Fruit fly (Drosophila melanogaster) whole organism, embryonic: ENCODE data around the gene CG15528.

Source experiments
- Ada2b ChIP-seq: fragments of 200-800 bp; sonication (Bioruptor generic); IDR thresholded peaks from 2 replicates; pipeline ENCODE4 v1.3.6; 2022; ENCODE audit warnings: missing biosample characterization, missing genetic modification characterization
- Adf1 ChIP-seq: fragments of 200-800 bp; sonication (Bioruptor generic); IDR thresholded peaks from 2 replicates; pipeline ENCODE4 v1.3.6; 2022; ENCODE audit warnings: missing biosample characterization, missing genetic modification characterization
- Asciz ChIP-seq: fragments of 200-800 bp; sonication (Bioruptor generic); optimal IDR thresholded peaks from 2 replicates; lab custom pipeline; 2017; ENCODE audit warnings: missing biosample characterization, mild to moderate bottlenecking, missing genetic modification characterization, missing genetic modification reagents
- Blimp-1 ChIP-seq: fragments of 200-800 bp; sonication (Bioruptor generic); optimal IDR thresholded peaks from 3 replicates; lab custom pipeline; 2018; ENCODE audit warnings: missing biosample characterization, missing genetic modification characterization, mild to moderate bottlenecking, moderate library complexity, missing genetic modification reagents
- BtbVII ChIP-seq: fragments of 200-800 bp; sonication (Bioruptor generic); optimal IDR thresholded peaks from 3 replicates; lab custom pipeline; 2017; ENCODE audit warnings: missing biosample characterization, mild to moderate bottlenecking, missing genetic modification characterization
- Bteb2 ChIP-seq: fragments of 200-800 bp; sonication (Bioruptor generic); optimal IDR thresholded peaks from 2 replicates; lab custom pipeline; 2016; ENCODE audit warnings: missing biosample characterization, missing genetic modification characterization
- CG1024 ChIP-seq: fragments of 200-800 bp; sonication (Bioruptor generic); IDR thresholded peaks from 2 replicates; pipeline ENCODE4 v1.3.6; 2022; ENCODE audit warnings: missing biosample characterization, missing genetic modification characterization
- CG10274 ChIP-seq: fragments of 200-800 bp; sonication (Bioruptor generic); optimal IDR thresholded peaks from 3 replicates; lab custom pipeline; 2017; ENCODE audit warnings: missing biosample characterization, mild to moderate bottlenecking, missing genetic modification characterization
- CG10321 ChIP-seq: fragments of 200-800 bp; sonication (Bioruptor generic); IDR thresholded peaks from 2 replicates; pipeline ENCODE4 v1.3.6; 2022; ENCODE audit warnings: missing biosample characterization, missing genetic modification characterization
- CG10959 ChIP-seq: fragments of 200-800 bp; sonication (Bioruptor generic); IDR thresholded peaks from 2 replicates; pipeline ENCODE4 v1.3.6; 2022; ENCODE audit warnings: missing biosample characterization, missing genetic modification characterization
- CG14441 ChIP-seq: fragments of 200-800 bp; sonication (Bioruptor generic); IDR thresholded peaks from 2 replicates; pipeline ENCODE4 v1.3.6; 2022; ENCODE audit warnings: missing biosample characterization, missing genetic modification characterization
- CG1603 ChIP-seq: fragments of 200-800 bp; sonication (Bioruptor generic); optimal IDR thresholded peaks from 2 replicates; lab custom pipeline; 2019; ENCODE audit warnings: missing biosample characterization, mild to moderate bottlenecking, missing genetic modification characterization, moderate library complexity
- CG16779 ChIP-seq: fragments of 200-800 bp; sonication (Bioruptor generic); IDR thresholded peaks from 2 replicates; pipeline ENCODE4 v1.3.6; 2022; ENCODE audit warnings: missing biosample characterization, missing genetic modification characterization
- CG18262 ChIP-seq: fragments of 200-800 bp; optimal IDR thresholded peaks from 3 replicates; lab custom pipeline; 2019; ENCODE audit warnings: missing biosample characterization, mild to moderate bottlenecking, missing genetic modification characterization, moderate library complexity
- CG18599 ChIP-seq: fragments of 200-800 bp; sonication (Bioruptor generic); optimal IDR thresholded peaks from 3 replicates; lab custom pipeline; 2017; ENCODE audit warnings: missing biosample characterization, missing genetic modification characterization, mild to moderate bottlenecking, moderate library complexity, missing genetic modification reagents
- CG2678 ChIP-seq: fragments of 200-800 bp; sonication (Bioruptor generic); optimal IDR thresholded peaks from 3 replicates; lab custom pipeline; 2019; ENCODE audit warnings: missing biosample characterization, mild to moderate bottlenecking, missing genetic modification characterization, moderate library complexity
- CG31224 ChIP-seq: fragments of 200-800 bp; sonication (Bioruptor generic); IDR thresholded peaks from 2 replicates; pipeline ENCODE4 v1.3.6; 2022; ENCODE audit warnings: missing biosample characterization, missing genetic modification characterization
- CG31388 ChIP-seq: fragments of 200-800 bp; sonication (Bioruptor generic); optimal IDR thresholded peaks from 2 replicates; lab custom pipeline; 2016; ENCODE audit warnings: missing biosample characterization, missing genetic modification characterization
- CG34422 ChIP-seq: fragments of 200-800 bp; sonication (Bioruptor generic); IDR thresholded peaks from 3 replicates; pipeline ENCODE4 v1.3.6; 2022; ENCODE audit warnings: missing biosample characterization, missing genetic modification characterization
- CG4328 ChIP-seq: fragments of 200-800 bp; sonication (Bioruptor generic); optimal IDR thresholded peaks from 3 replicates; lab custom pipeline; 2017; ENCODE audit warnings: missing biosample characterization, missing genetic modification reagents, missing genetic modification characterization
- CG4730 ChIP-seq: fragments of 200-800 bp; sonication (Bioruptor generic); IDR thresholded peaks from 2 replicates; pipeline ENCODE4 v1.3.6; 2022; ENCODE audit warnings: missing biosample characterization, missing genetic modification characterization
- CG5180 ChIP-seq: fragments of 200-800 bp; sonication (Bioruptor generic); optimal IDR thresholded peaks from 3 replicates; lab custom pipeline; 2017; ENCODE audit warnings: missing biosample characterization, missing genetic modification characterization, mild to moderate bottlenecking, moderate library complexity, missing genetic modification reagents
- CG6654 ChIP-seq: fragments of 200-800 bp; sonication (Bioruptor generic); optimal IDR thresholded peaks from 2 replicates; lab custom pipeline; 2017; ENCODE audit warnings: missing biosample characterization, mild to moderate bottlenecking, missing genetic modification characterization
- CG6689 ChIP-seq: fragments of 200-800 bp; sonication (Bioruptor generic); IDR thresholded peaks from 2 replicates; pipeline ENCODE4 v1.3.6; 2022; ENCODE audit warnings: missing biosample characterization, missing genetic modification characterization
- CG6765 ChIP-seq: fragments of 200-800 bp; sonication (Bioruptor generic); optimal IDR thresholded peaks from 3 replicates; lab custom pipeline; 2017; ENCODE audit warnings: missing biosample characterization, mild to moderate bottlenecking, missing genetic modification characterization
- CG7963 ChIP-seq: fragments of 200-800 bp; sonication (Bioruptor generic); IDR thresholded peaks from 3 replicates; pipeline ENCODE4 v1.3.6; 2022; ENCODE audit warnings: missing biosample characterization, missing genetic modification characterization; ENCODE audit not compliant: partially characterized antibody
- CHES-1-like ChIP-seq: fragments of 200-800 bp; sonication (Bioruptor generic); optimal IDR thresholded peaks from 2 replicates; lab custom pipeline; 2016; ENCODE audit warnings: missing biosample characterization, missing genetic modification characterization
- ERR ChIP-seq: fragments of 200-800 bp; sonication (Bioruptor generic); optimal IDR thresholded peaks from 2 replicates; lab custom pipeline; 2016; ENCODE audit warnings: missing biosample characterization, missing genetic modification characterization
- Hr3 ChIP-seq: fragments of 200-800 bp; sonication (Bioruptor generic); optimal IDR thresholded peaks from 3 replicates; lab custom pipeline; 2016; ENCODE audit warnings: missing biosample characterization, missing genetic modification characterization
- Sry-β ChIP-seq: fragments of 200-800 bp; sonication (Bioruptor generic); optimal IDR thresholded peaks from 2 replicates; lab custom pipeline; 2018; ENCODE audit warnings: missing biosample characterization, mild to moderate bottlenecking, missing genetic modification characterization, moderate library complexity
- Taf1 ChIP-seq: fragments of 200-800 bp; sonication (Bioruptor generic); IDR thresholded peaks from 2 replicates; pipeline ENCODE4 v1.3.6; 2022; ENCODE audit warnings: missing biosample characterization, missing genetic modification characterization
- Vsx1 ChIP-seq: fragments of 200-800 bp; sonication (Bioruptor generic); optimal IDR thresholded peaks from 2 replicates; lab custom pipeline; 2017; ENCODE audit warnings: missing biosample characterization, mild to moderate bottlenecking, missing genetic modification characterization, missing genetic modification reagents
- al ChIP-seq: fragments of 200-800 bp; sonication (Bioruptor generic); IDR thresholded peaks from 2 replicates; pipeline ENCODE4 v1.3.6; 2022; ENCODE audit warnings: missing biosample characterization, missing genetic modification characterization
- cato ChIP-seq: fragments of 200-800 bp; sonication (Bioruptor generic); optimal IDR thresholded peaks from 2 replicates; lab custom pipeline; 2016; ENCODE audit warnings: missing biosample characterization, missing genetic modification characterization, borderline replicate concordance
- gfzf ChIP-seq: fragments of 200-800 bp; sonication (Bioruptor generic); optimal IDR thresholded peaks from 2 replicates; lab custom pipeline; 2016; ENCODE audit warnings: missing biosample characterization, mild to moderate bottlenecking, missing genetic modification characterization, moderate library complexity
- ham ChIP-seq: fragments of 200-800 bp; sonication (Bioruptor generic); IDR thresholded peaks from 2 replicates; pipeline ENCODE4 v1.3.6; 2022; ENCODE audit warnings: missing biosample characterization, missing genetic modification characterization
- her ChIP-seq: fragments of 200-800 bp; sonication (Bioruptor generic); optimal IDR thresholded peaks from 2 replicates; lab custom pipeline; 2016; ENCODE audit warnings: missing biosample characterization, missing genetic modification characterization
- ind ChIP-seq: fragments of 200-800 bp; sonication (Bioruptor generic); optimal IDR thresholded peaks from 3 replicates; lab custom pipeline; 2016; ENCODE audit warnings: missing biosample characterization, missing genetic modification characterization
- lilli ChIP-seq: fragments of 200-800 bp; sonication (Bioruptor generic); optimal IDR thresholded peaks from 3 replicates; lab custom pipeline; 2016; ENCODE audit warnings: missing biosample characterization, missing genetic modification characterization
- nau ChIP-seq: fragments of 200-800 bp; sonication (Bioruptor generic); optimal IDR thresholded peaks from 3 replicates; lab custom pipeline; 2017; ENCODE audit warnings: missing biosample characterization, mild to moderate bottlenecking, missing genetic modification characterization, missing genetic modification reagents
- salm ChIP-seq: fragments of 200-800 bp; sonication (Bioruptor generic); optimal IDR thresholded peaks from 2 replicates; lab custom pipeline; 2018; ENCODE audit warnings: missing biosample characterization, mild to moderate bottlenecking, missing genetic modification characterization
- seq ChIP-seq: fragments of 200-800 bp; sonication (Bioruptor generic); IDR thresholded peaks from 2 replicates; pipeline ENCODE4 v1.3.6; 2022; ENCODE audit warnings: missing biosample characterization, missing genetic modification characterization
- sob ChIP-seq: fragments of 200-800 bp; sonication (Bioruptor generic); IDR thresholded peaks from 2 replicates; pipeline ENCODE4 v1.3.6; 2022; ENCODE audit warnings: missing biosample characterization, missing genetic modification characterization
- sug ChIP-seq: fragments of 200-800 bp; optimal IDR thresholded peaks from 2 replicates; lab custom pipeline; 2019; ENCODE audit warnings: missing biosample characterization, mild to moderate bottlenecking, missing genetic modification characterization, moderate library complexity
- tio ChIP-seq: fragments of 200-800 bp; sonication (Bioruptor generic); optimal IDR thresholded peaks from 2 replicates; lab custom pipeline; 2017; ENCODE audit warnings: missing biosample characterization, missing genetic modification characterization, inconsistent platforms
- trh ChIP-seq: fragments of 200-800 bp; sonication (Bioruptor generic); optimal IDR thresholded peaks from 2 replicates; lab custom pipeline; 2016; ENCODE audit warnings: missing biosample characterization, missing genetic modification characterization
- tx ChIP-seq: fragments of 200-800 bp; sonication (Bioruptor generic); optimal IDR thresholded peaks from 2 replicates; lab custom pipeline; 2016; ENCODE audit warnings: missing biosample characterization, missing genetic modification characterization
- unpg ChIP-seq: fragments of 200-800 bp; sonication (Bioruptor generic); optimal IDR thresholded peaks from 3 replicates; lab custom pipeline; 2018; ENCODE audit warnings: missing biosample characterization, mild to moderate bottlenecking, missing genetic modification characterization, moderate library complexity
- wek ChIP-seq: fragments of 200-800 bp; sonication (Bioruptor generic); optimal IDR thresholded peaks from 3 replicates; lab custom pipeline; 2018; ENCODE audit warnings: missing biosample characterization, mild to moderate bottlenecking, missing genetic modification characterization, moderate library complexity

The CG15528 gene

dm6 chr3R:30012602-30013489 lies 39.1 kb downstream of the CG15528 start (continued):
- TF ChIP-seq CG31388 (no peak), CG34422 (GFP tag; lab: Robert Waterston, UW) (no peak), gfzf (GFP tag; lab: Kevin White, UChicago) (no peak), CG4328 (GFP tag; lab: Kevin White, UChicago) (no peak), ind (GFP tag; lab: Kevin White, UChicago) (no peak), Asciz (GFP tag; lab: Kevin White, UChicago) (no peak), Taf1 (GFP tag; lab: Robert Waterston, UW) (peak; percentile 35; the same call in 1 of the 2 replicates), CG4730 (no peak), CG18599 (GFP tag; lab: Kevin White, UChicago) (peak; percentile 67), her (GFP tag; lab: Kevin White, UChicago) (no peak), wek (GFP tag; lab: Kevin White, UChicago) (no peak), sug (peak; percentile 25), ERR (GFP tag; lab: Kevin White, UChicago) (peak; percentile 32), unpg (GFP tag; lab: Kevin White, UChicago) (no peak), cato (GFP tag; lab: Kevin White, UChicago) (no peak), CG18262 (tag; lab: Kevin White, UChicago) (no peak), CG7963 (no peak), CG10959 (no peak), lilli (GFP tag; lab: Kevin White, UChicago) (peak; percentile 19), Bteb2 (GFP tag; lab: Kevin White, UChicago) (no peak), nau (GFP tag; lab: Kevin White, UChicago) (no peak), Blimp-1 (GFP tag; lab: Kevin White, UChicago) (no peak), tx (GFP tag; lab: Kevin White, UChicago) (no peak), CG16779 (GFP tag; lab: Robert Waterston, UW) (no peak), ham (GFP tag; lab: Robert Waterston, UW) (no peak), CG10274 (GFP tag; lab: Kevin White, UChicago) (peak; percentile 85), BtbVII (no peak), CG2678 (tag; lab: Kevin White, UChicago) (peak; percentile 49), salm (no peak), Ada2b (GFP tag; lab: Robert Waterston, UW) (0 out of 2 replicates have a peak, but pooled peaks have one; percentile 25), CG10321 (no peak), Vsx1 (GFP tag; lab: Kevin White, UChicago) (peak; percentile 20), CG5180 (GFP tag; lab: Kevin White, UChicago) (no peak), CG31224 (GFP tag; lab: Robert Waterston, UW) (peak; percentile 43), sob (GFP tag; lab: Robert Waterston, UW) (no peak), CG14441 (GFP tag; lab: Robert Waterston, UW) (0 out of 2 replicates have a peak, but pooled peaks have one; percentile 42), CHES-1-like (GFP tag; lab: Kevin White, UChicago) (no peak), Hr3 (GFP tag; lab: Kevin White, UChicago) (no peak), CG1603 (tag; lab: Kevin White, UChicago) (no peak), CG6689 (GFP tag; lab: Robert Waterston, UW) (no peak), CG1024 (GFP tag; lab: Robert Waterston, UW) (no peak), Sry-β (GFP tag; lab: Kevin White, UChicago) (no peak), CG6654 (GFP tag; lab: Kevin White, UChicago) (no peak), seq (no peak), tio (no peak), Adf1 (GFP tag; lab: Robert Waterston, UW) (no peak), trh (no peak), CG6765 (GFP tag; lab: Kevin White, UChicago) (peak; percentile 31), al (GFP tag; lab: Robert Waterston, UW) (peak; percentile 36; the same call in 1 of the 2 replicates)
